Fruit fly (Drosophila melanogaster): ENCODE data around the gene Zir.

Zir gene

dm6 chr2L:73760-74388 lies 20.7 kb upstream of the Zir start:
- TF ChIP-seq Myc (optimal IDR thresholded peaks at IDR 0.05) = no peak
- no peak for TF ChIP-seq psq (optimal IDR thresholded peaks at IDR 0.05)
- TF ChIP-seq Sin3A (optimal IDR thresholded peaks at IDR 0.05) = no peak
- TF ChIP-seq h (optimal IDR thresholded peaks at IDR 0.05) = no peak
- no peak for TF ChIP-seq insv (optimal IDR thresholded peaks at IDR 0.05)
- TF ChIP-seq ttk (optimal IDR thresholded peaks at IDR 0.05) = no peak

- no peak for TF ChIP-seq ttk (optimal IDR thresholded peaks at IDR 0.05)
- no peak for TF ChIP-seq Myc (optimal IDR thresholded peaks at IDR 0.05)
- TF ChIP-seq Sin3A (optimal IDR thresholded peaks at IDR 0.05) = no peak
- TF ChIP-seq psq (optimal IDR thresholded peaks at IDR 0.05) = no peak
- TF ChIP-seq h (optimal IDR thresholded peaks at IDR 0.05) = no peak
- no peak for TF ChIP-seq insv (optimal IDR thresholded peaks at IDR 0.05)
Observed at dm6 chr2L:76048-76447, 18.5 kb upstream of the Zir start, which contains the start of gene CG11374. CG11374 (plus strand) TSS chr2L:76348.

dm6 chr2L:78828-79227 lies 15.7 kb upstream of the Zir start:
- TF ChIP-seq psq (optimal IDR thresholded peaks at IDR 0.05) = no peak
- no peak for TF ChIP-seq Sin3A (optimal IDR thresholded peaks at IDR 0.05)
- TF ChIP-seq ttk (optimal IDR thresholded peaks at IDR 0.05) = no peak
- TF ChIP-seq h (optimal IDR thresholded peaks at IDR 0.05) = no peak
- TF ChIP-seq Myc (optimal IDR thresholded peaks at IDR 0.05) = no peak
- TF ChIP-seq insv (optimal IDR thresholded peaks at IDR 0.05) = no peak

dm6 chr2L:81198-81597 lies 13.3 kb upstream of the Zir start:
- TF ChIP-seq h (optimal IDR thresholded peaks at IDR 0.05) = no peak
- no peak for TF ChIP-seq Sin3A (optimal IDR thresholded peaks at IDR 0.05)
- TF ChIP-seq insv (optimal IDR thresholded peaks at IDR 0.05) = no peak
- TF ChIP-seq ttk (optimal IDR thresholded peaks at IDR 0.05) = no peak
- no peak for TF ChIP-seq Myc (optimal IDR thresholded peaks at IDR 0.05)

- TF ChIP-seq h (optimal IDR thresholded peaks at IDR 0.05) (no peak), ttk (optimal IDR thresholded peaks at IDR 0.05) (no peak), insv (optimal IDR thresholded peaks at IDR 0.05) (no peak)
Observed at dm6 chr2L:82080-82479, 12.5 kb upstream of the Zir start.

- TF ChIP-seq insv (optimal IDR thresholded peaks at IDR 0.05) (no peak), Myc (optimal IDR thresholded peaks at IDR 0.05) (no peak), Sin3A (optimal IDR thresholded peaks at IDR 0.05) (no peak), h (optimal IDR thresholded peaks at IDR 0.05) (no peak), ttk (optimal IDR thresholded peaks at IDR 0.05) (no peak), psq (optimal IDR thresholded peaks at IDR 0.05) (no peak)
Observed at dm6 chr2L:85099-85498, 9.4 kb upstream of the Zir start.

dm6 chr2L:85701-86100 lies 8.8 kb upstream of the Zir start:
- TF ChIP-seq psq (optimal IDR thresholded peaks at IDR 0.05) = no peak
- TF ChIP-seq insv (optimal IDR thresholded peaks at IDR 0.05) = no peak
- TF ChIP-seq h (optimal IDR thresholded peaks at IDR 0.05) = no peak

- TF ChIP-seq insv (optimal IDR thresholded peaks at IDR 0.05) (no peak), Sin3A (optimal IDR thresholded peaks at IDR 0.05) (no peak), psq (optimal IDR thresholded peaks at IDR 0.05) (no peak), Myc (optimal IDR thresholded peaks at IDR 0.05) (no peak), ttk (optimal IDR thresholded peaks at IDR 0.05) (no peak), h (optimal IDR thresholded peaks at IDR 0.05) (no peak)
Observed at dm6 chr2L:87255-87723, 7.2 kb upstream of the Zir start, which contains the start of gene net. net (minus strand) TSS chr2L:87387.

- TF ChIP-seq Sin3A (optimal IDR thresholded peaks at IDR 0.05) (no peak), ttk (optimal IDR thresholded peaks at IDR 0.05) (no peak), Myc (optimal IDR thresholded peaks at IDR 0.05) (no peak), h (optimal IDR thresholded peaks at IDR 0.05) (no peak), psq (optimal IDR thresholded peaks at IDR 0.05) (no peak), insv (optimal IDR thresholded peaks at IDR 0.05) (no peak)
Observed at dm6 chr2L:88528-88927, 6.0 kb upstream of the Zir start.

dm6 chr2L:89158-89557 lies 5.4 kb upstream of the Zir start:
- TF ChIP-seq Sin3A (optimal IDR thresholded peaks at IDR 0.05) = no peak
- no peak for TF ChIP-seq Myc (optimal IDR thresholded peaks at IDR 0.05)
- TF ChIP-seq insv (optimal IDR thresholded peaks at IDR 0.05) = no peak
- no peak for TF ChIP-seq ttk (optimal IDR thresholded peaks at IDR 0.05)
- no peak for TF ChIP-seq h (optimal IDR thresholded peaks at IDR 0.05)
- TF ChIP-seq psq (optimal IDR thresholded peaks at IDR 0.05) = no peak

- TF ChIP-seq Sin3A (optimal IDR thresholded peaks at IDR 0.05) (no peak), psq (optimal IDR thresholded peaks at IDR 0.05) (no peak), Myc (optimal IDR thresholded peaks at IDR 0.05) (no peak), insv (optimal IDR thresholded peaks at IDR 0.05) (no peak), ttk (optimal IDR thresholded peaks at IDR 0.05) (no peak), h (optimal IDR thresholded peaks at IDR 0.05) (no peak)
Observed at dm6 chr2L:90081-90480, 4.5 kb upstream of the Zir start.

dm6 chr2L:91333-91732 lies 3.2 kb upstream of the Zir start:
- no peak for TF ChIP-seq Sin3A (optimal IDR thresholded peaks at IDR 0.05)
- no peak for TF ChIP-seq psq (optimal IDR thresholded peaks at IDR 0.05)
- TF ChIP-seq h (optimal IDR thresholded peaks at IDR 0.05) = no peak
- no peak for TF ChIP-seq ttk (optimal IDR thresholded peaks at IDR 0.05)
- no peak for TF ChIP-seq insv (optimal IDR thresholded peaks at IDR 0.05)
- no peak for TF ChIP-seq Myc (optimal IDR thresholded peaks at IDR 0.05)

dm6 chr2L:91830-92229 lies 2.7 kb upstream of the Zir start:
- no peak for TF ChIP-seq psq (optimal IDR thresholded peaks at IDR 0.05)
- no peak for TF ChIP-seq ttk (optimal IDR thresholded peaks at IDR 0.05)
- TF ChIP-seq h (optimal IDR thresholded peaks at IDR 0.05) = no peak
- TF ChIP-seq insv (optimal IDR thresholded peaks at IDR 0.05) = no peak
- TF ChIP-seq Sin3A (optimal IDR thresholded peaks at IDR 0.05) = no peak
- TF ChIP-seq Myc (optimal IDR thresholded peaks at IDR 0.05) = no peak
